Worm (Caenorhabditis elegans): ENCODE measurements around the gene Y38F1A.4.

Y38F1A.4 gene

ce11 chrII:12944587-12945126, 24.9 kb downstream of the Y38F1A.4 start (continued):
- TF ChIP-seq unc-62 (GFP tag; optimal IDR thresholded peaks at IDR 0.05 in 1 of 2) (peak in 1 of 2 experiments; percentile 94), unc-62 (tag; optimal IDR thresholded peaks at IDR 0.05) (no peak), tra-1 (GFP tag; IDR thresholded peaks at IDR 0.05) (peak; percentile 91), daf-19 (GFP tag; conservative IDR thresholded peaks at IDR 0.05) (peak; percentile 96), D1046.2 (GFP tag; IDR thresholded peaks at IDR 0.05) (peak; percentile 88), nhr-28 (tag; optimal IDR thresholded peaks at IDR 0.05) (peak; percentile 72), Y5F2A.4 (GFP tag; optimal IDR thresholded peaks at IDR 0.05) (peak; percentile 49), mdt-29 (GFP tag; IDR thresholded peaks at IDR 0.05) (peak; percentile 96), F26F4.8 (GFP tag; conservative IDR thresholded peaks at IDR 0.05) (no peak), ceh-44 (GFP tag; IDR thresholded peaks at IDR 0.05) (peak; percentile 93), hlh-30 (tag; optimal IDR thresholded peaks at IDR 0.05; ENCODE audit: insufficient read depth) (peak; percentile 93), mxl-2 (GFP tag; conservative IDR thresholded peaks at IDR 0.05) (peak; percentile 58; the same call in 1 of the 2 replicates), egl-43 (GFP tag; IDR thresholded peaks at IDR 0.05) (peak; percentile 96), hmg-1.1 (GFP tag; IDR thresholded peaks at IDR 0.05) (peak; percentile 93), lin-29 (GFP tag; IDR thresholded peaks at IDR 0.05) (peak; percentile 68; the same call in 1 of the 2 replicates), tag-97 (GFP tag; IDR thresholded peaks at IDR 0.05) (no peak), ZK546.5 (tag; optimal IDR thresholded peaks at IDR 0.05) (no peak), ceh-62 (tag; optimal IDR thresholded peaks at IDR 0.05) (no peak), snpc-1.2 (GFP tag; IDR thresholded peaks at IDR 0.05) (peak; percentile 84), nhr-11 (tag; optimal IDR thresholded peaks at IDR 0.05) (peak; percentile 60), lin-39 (tag; optimal IDR thresholded peaks at IDR 0.05) (no peak), saeg-2 (GFP tag; IDR thresholded peaks at IDR 0.05) (peak; percentile 84), nhr-111 (GFP tag; optimal IDR thresholded peaks at IDR 0.05) (peak; percentile 95), nhr-237 (tag; optimal IDR thresholded peaks at IDR 0.05) (peak; percentile 31), pha-4 (GFP tag; IDR thresholded peaks at IDR 0.05) (peak; percentile 95), pha-4 (tag; optimal IDR thresholded peaks at IDR 0.05) (no peak), attf-4 (tag; optimal IDR thresholded peaks at IDR 0.05) (no peak), skn-1 (tag; optimal IDR thresholded peaks at IDR 0.05) (no peak), ztf-11 (tag; optimal IDR thresholded peaks at IDR 0.05) (no peak), mes-2 (tag; optimal IDR thresholded peaks at IDR 0.05; ENCODE audit: poor library complexity, severe bottlenecking) (peak; percentile 93), dve-1 (tag; optimal IDR thresholded peaks at IDR 0.05; ENCODE audit: insufficient read depth) (peak; percentile 97), vab-7 (GFP tag; IDR thresholded peaks at IDR 0.05) (peak; percentile 79; the same call in 1 of the 2 replicates), ceh-82 (tag; optimal IDR thresholded peaks at IDR 0.05) (no peak), pqm-1 (tag; optimal IDR thresholded peaks at IDR 0.05) (peak; percentile 24), snpc-4 (tag; optimal IDR thresholded peaks at IDR 0.05) (peak; percentile 97), ctbp-1 (GFP tag; IDR thresholded peaks at IDR 0.05) (peak; percentile 93)

ce11 chrII:12942496-12942895, 27.0 kb downstream of the Y38F1A.4 start:
- peak; percentile 22 for TF ChIP-seq nhr-28 (tag; optimal IDR thresholded peaks at IDR 0.05)
- no peak for TF ChIP-seq pha-4 (GFP tag; IDR thresholded peaks at IDR 0.05)
- no peak for TF ChIP-seq pha-4 (tag; optimal IDR thresholded peaks at IDR 0.05)

- no peak for TF ChIP-seq F49E8.2 (tag; optimal IDR thresholded peaks at IDR 0.05; ENCODE audit: borderline replicate concordance)
- TF ChIP-seq aha-1 (tag) = no peak
- TF ChIP-seq vab-7 (GFP tag; IDR thresholded peaks at IDR 0.05) = no peak
These were observed 29.7 kb downstream of the Y38F1A.4 start, which contains the start of gene arrd-10 for ce11 chrII:12939801-12940200. Gene arrd-10 (plus strand): TSS chrII:12940101.

All from whole organism, L4 larva.